Fruit fly (Drosophila melanogaster) whole organism, prepupa: ENCODE results near the gene CG13023.
"Not testable (repeated sequence)": the region's sequence is repeated elsewhere in the genome, so short reads cannot be mapped to it uniquely, and the experiment has no call there.

Source experiments
- Blimp-1 ChIP-seq: fragments of 200-800 bp; sonication (Bioruptor generic); optimal IDR thresholded peaks from 3 replicates; lab custom pipeline; 2017; ENCODE audit warnings: missing biosample characterization, missing genetic modification characterization, mild to moderate bottlenecking, moderate library complexity, missing genetic modification reagents
- CG10631 ChIP-seq: fragments of 200-800 bp; sonication (Bioruptor generic); optimal IDR thresholded peaks from 2 replicates; lab custom pipeline; 2016; ENCODE audit warnings: missing biosample characterization, missing genetic modification characterization
- CG11762 ChIP-seq: fragments of 200-800 bp; sonication (Bioruptor generic); optimal IDR thresholded peaks from 3 replicates; lab custom pipeline; 2016; ENCODE audit warnings: missing biosample characterization, missing genetic modification characterization; ENCODE audit not compliant: insufficient read depth
- CG15336 ChIP-seq: fragments of 200-800 bp; sonication (Bioruptor generic); IDR thresholded peaks from 2 replicates; pipeline ENCODE4 v1.3.6; 2022; ENCODE audit warnings: missing biosample characterization, missing genetic modification characterization
- CG16779 ChIP-seq: fragments of 200-800 bp; sonication (Bioruptor generic); optimal IDR thresholded peaks from 3 replicates; lab custom pipeline; 2017; ENCODE audit warnings: missing biosample characterization, mild to moderate bottlenecking, missing genetic modification characterization
- CG3032 ChIP-seq: fragments of 200-800 bp; optimal IDR thresholded peaks from 2 replicates; lab custom pipeline; 2019; ENCODE audit warnings: missing biosample characterization, mild to moderate bottlenecking, missing genetic modification characterization, moderate library complexity
- CG31627 ChIP-seq: fragments of 200-800 bp; sonication (Bioruptor generic); optimal IDR thresholded peaks from 3 replicates; lab custom pipeline; 2016; ENCODE audit warnings: missing biosample characterization, missing genetic modification characterization
- CG34406 ChIP-seq: fragments of 200-800 bp; sonication (Bioruptor generic); optimal IDR thresholded peaks from 3 replicates; lab custom pipeline; 2016; ENCODE audit warnings: missing biosample characterization, missing genetic modification characterization
- CG3919 ChIP-seq: fragments of 200-800 bp; sonication (Bioruptor generic); optimal IDR thresholded peaks from 3 replicates; lab custom pipeline; 2016; ENCODE audit warnings: missing biosample characterization, missing genetic modification characterization
- CG4318 ChIP-seq: fragments of 200-800 bp; sonication (Bioruptor generic); optimal IDR thresholded peaks from 3 replicates; lab custom pipeline; 2017; ENCODE audit warnings: missing biosample characterization, mild to moderate bottlenecking, missing genetic modification characterization
- CG6792 ChIP-seq: fragments of 200-800 bp; sonication (Bioruptor generic); optimal IDR thresholded peaks from 3 replicates; lab custom pipeline; 2016; ENCODE audit warnings: missing biosample characterization, missing genetic modification characterization
- CG6808 ChIP-seq: fragments of 200-800 bp; sonication (Bioruptor generic); optimal IDR thresholded peaks from 3 replicates; lab custom pipeline; 2017; ENCODE audit warnings: missing biosample characterization, missing genetic modification characterization, mild to moderate bottlenecking, moderate library complexity, missing genetic modification reagents
- CG8119 ChIP-seq: fragments of 200-800 bp; sonication (Bioruptor generic); IDR thresholded peaks from 3 replicates; pipeline ENCODE4 v1.3.6; 2022; ENCODE audit warnings: missing biosample characterization, missing genetic modification characterization
- CG8632 ChIP-seq: fragments of 200-800 bp; sonication (Bioruptor generic); optimal IDR thresholded peaks from 3 replicates; lab custom pipeline; 2016; ENCODE audit warnings: missing biosample characterization, missing genetic modification characterization
- Eip75B ChIP-seq: fragments of 200-800 bp; sonication (Bioruptor generic); optimal IDR thresholded peaks from 3 replicates; lab custom pipeline; 2016; ENCODE audit warnings: missing biosample characterization, missing genetic modification characterization
- Eip78C ChIP-seq: fragments of 200-800 bp; sonication (Bioruptor generic); peaks from one replicate; lab custom pipeline; 2016; ENCODE audit warnings: missing biosample characterization, missing genetic modification characterization
- Ets96B ChIP-seq: fragments of 200-800 bp; optimal IDR thresholded peaks from 2 replicates; lab custom pipeline; 2019; ENCODE audit warnings: missing biosample characterization, mild to moderate bottlenecking, missing genetic modification characterization, moderate library complexity
- Gug ChIP-seq: fragments of 200-800 bp; sonication (Bioruptor generic); IDR thresholded peaks from 2 replicates; pipeline ENCODE4 v1.3.6; 2022; ENCODE audit warnings: missing biosample characterization, missing genetic modification characterization
- Hr38 ChIP-seq: sonication (Bioruptor generic); optimal IDR thresholded peaks from 2 replicates; lab custom pipeline; 2016; ENCODE audit warnings: missing biosample characterization, missing genetic modification characterization
- Hr39 ChIP-seq: fragments of 200-800 bp; sonication (Bioruptor generic); optimal IDR thresholded peaks from 2 replicates; lab custom pipeline; 2016; ENCODE audit warnings: missing biosample characterization, missing genetic modification characterization
- Met ChIP-seq: fragments of 200-800 bp; sonication (Bioruptor generic); optimal IDR thresholded peaks from 3 replicates; lab custom pipeline; 2016; ENCODE audit warnings: missing biosample characterization, missing genetic modification characterization
- OdsH ChIP-seq: fragments of 200-800 bp; sonication (Bioruptor generic); optimal IDR thresholded peaks from 3 replicates; lab custom pipeline; 2016; ENCODE audit warnings: missing biosample characterization, missing genetic modification characterization
- Sox14 ChIP-seq: fragments of 200-800 bp; sonication (Bioruptor generic); optimal IDR thresholded peaks from 3 replicates; lab custom pipeline; 2016; ENCODE audit warnings: missing biosample characterization, missing genetic modification characterization
- achi ChIP-seq: fragments of 200-800 bp; sonication (Bioruptor generic); optimal IDR thresholded peaks from 3 replicates; lab custom pipeline; 2016; ENCODE audit warnings: missing biosample characterization, missing genetic modification characterization
- cyc ChIP-seq: fragments of 200-800 bp; sonication (Bioruptor generic); optimal IDR thresholded peaks from 3 replicates; lab custom pipeline; 2016; ENCODE audit warnings: missing biosample characterization, missing genetic modification characterization
- dac ChIP-seq: fragments of 200-800 bp; sonication (Bioruptor generic); optimal IDR thresholded peaks from 2 replicates; lab custom pipeline; 2017; ENCODE audit warnings: missing biosample characterization, mild to moderate bottlenecking, missing genetic modification characterization
- dsx ChIP-seq: fragments of 200-800 bp; optimal IDR thresholded peaks from 3 replicates; lab custom pipeline; 2019; ENCODE audit warnings: missing biosample characterization, mild to moderate bottlenecking, missing genetic modification characterization, moderate library complexity; ENCODE audit not compliant: poor library complexity, severe bottlenecking
- eg ChIP-seq: fragments of 200-800 bp; sonication (Bioruptor generic); IDR thresholded peaks from 3 replicates; pipeline ENCODE4 v1.3.6; 2022; ENCODE audit warnings: missing biosample characterization, missing genetic modification characterization
- esn ChIP-seq: fragments of 200-800 bp; sonication (Bioruptor generic); optimal IDR thresholded peaks from 2 replicates; lab custom pipeline; 2016; ENCODE audit warnings: missing biosample characterization, mild to moderate bottlenecking, missing genetic modification characterization, moderate library complexity
- fkh ChIP-seq: fragments of 200-800 bp; sonication (Bioruptor generic); optimal IDR thresholded peaks from 3 replicates; lab custom pipeline; 2017; ENCODE audit warnings: missing biosample characterization, mild to moderate bottlenecking, missing genetic modification characterization, moderate library complexity
- lz ChIP-seq: fragments of 200-800 bp; sonication (Bioruptor generic); optimal IDR thresholded peaks from 3 replicates; lab custom pipeline; 2016; ENCODE audit warnings: missing biosample characterization, missing genetic modification characterization
- ss ChIP-seq, 2 experiments: fragments of 200-800 bp; sonication (Bioruptor generic); optimal IDR thresholded peaks; 2 replicates in 1 of 2; 3 replicates in 1 of 2; lab custom pipeline; 2017 to 2018; ENCODE audit warnings: mild to moderate bottlenecking in 2 of 2, missing biosample characterization in 2 of 2, missing genetic modification characterization in 2 of 2, moderate library complexity in 1 of 2
- svp ChIP-seq: fragments of 200-800 bp; sonication (Bioruptor generic); peaks from one replicate; lab custom pipeline; 2016; ENCODE audit warnings: missing biosample characterization, missing genetic modification characterization
- topi ChIP-seq: fragments of 200-800 bp; sonication (Bioruptor generic); optimal IDR thresholded peaks from 3 replicates; lab custom pipeline; 2016; ENCODE audit warnings: missing biosample characterization, missing genetic modification characterization
- vri ChIP-seq: fragments of 200-800 bp; sonication (Bioruptor generic); optimal IDR thresholded peaks from 3 replicates; lab custom pipeline; 2016; ENCODE audit warnings: missing biosample characterization, mild to moderate bottlenecking, missing genetic modification characterization

The CG13023 gene

DNA sequence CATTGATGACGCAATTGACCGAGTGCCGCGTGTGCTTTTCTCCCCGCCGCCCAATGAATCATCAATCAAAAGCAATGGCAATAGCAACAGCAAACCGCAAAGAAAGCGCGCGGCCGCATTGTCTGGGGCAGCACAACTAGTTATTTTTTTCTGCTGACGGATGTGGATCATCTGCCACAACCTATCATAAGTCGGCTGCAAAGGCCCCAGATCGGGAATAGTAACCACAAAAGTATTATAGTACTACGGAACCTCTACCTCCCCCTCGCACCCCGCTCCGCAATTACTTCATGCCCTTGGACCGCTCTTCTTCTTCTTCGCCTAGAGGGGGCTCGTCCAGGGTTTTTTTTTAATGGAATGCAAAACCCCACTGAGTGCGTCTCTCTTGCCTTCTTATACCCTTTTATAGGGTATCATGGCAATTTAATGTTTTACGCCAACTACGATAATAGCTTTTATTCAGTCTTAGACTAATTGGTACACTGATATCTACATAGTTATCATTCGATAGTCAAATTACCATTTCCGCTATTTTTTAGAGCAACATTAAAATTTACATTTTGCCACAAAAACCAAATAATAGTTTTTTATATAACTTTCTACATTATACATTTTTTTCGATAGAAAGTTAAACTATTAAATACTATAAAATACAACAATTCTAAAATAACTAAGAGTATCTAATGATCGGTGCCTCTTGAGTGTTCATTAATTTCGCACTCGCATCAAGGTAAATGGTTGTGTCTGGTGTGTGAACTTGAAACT lies 29.0 kb upstream of the CG13023 start (continued):
- TF ChIP-seq CG6792 (no peak), dsx (GFP tag; lab: Kevin White, UChicago) (no peak), CG4318 (no peak), CG34406 (GFP tag; lab: Kevin White, UChicago) (no peak), achi (GFP tag; lab: Kevin White, UChicago) (peak; percentile 1), Hr39 (GFP tag; lab: Kevin White, UChicago) (no peak), CG3919 (peak; percentile 18), ss (GFP tag; optimal IDR thresholded peaks at IDR 0.05; lab: Kevin White, UChicago) (peak in 1 of 2 experiments; percentile 53), lz (GFP tag; lab: Kevin White, UChicago) (no peak), fkh (GFP tag; lab: Kevin White, UChicago) (no peak), eg (GFP tag; lab: Robert Waterston, UW) (peak; percentile 64; the same call in 2 of the 3 replicates), topi (GFP tag; lab: Kevin White, UChicago) (no peak), Met (GFP tag; lab: Kevin White, UChicago) (no peak), CG10631 (GFP tag; lab: Kevin White, UChicago) (no peak), OdsH (GFP tag; lab: Kevin White, UChicago) (peak; percentile 10), CG6808 (GFP tag; lab: Kevin White, UChicago) (peak; percentile 3), CG8632 (GFP tag; lab: Kevin White, UChicago) (peak; percentile 29), CG11762 (no peak), Sox14 (GFP tag; lab: Kevin White, UChicago) (no peak), Ets96B (tag; lab: Kevin White, UChicago) (peak; percentile 0), Eip75B (GFP tag; lab: Kevin White, UChicago) (no peak), dac (GFP tag; lab: Kevin White, UChicago) (no peak), CG16779 (tag; lab: Kevin White, UChicago) (no peak), CG15336 (GFP tag; lab: Robert Waterston, UW) (no peak), svp (no peak)
- TF ChIP-seq, all 60 proteins: peak for 16

DNA sequence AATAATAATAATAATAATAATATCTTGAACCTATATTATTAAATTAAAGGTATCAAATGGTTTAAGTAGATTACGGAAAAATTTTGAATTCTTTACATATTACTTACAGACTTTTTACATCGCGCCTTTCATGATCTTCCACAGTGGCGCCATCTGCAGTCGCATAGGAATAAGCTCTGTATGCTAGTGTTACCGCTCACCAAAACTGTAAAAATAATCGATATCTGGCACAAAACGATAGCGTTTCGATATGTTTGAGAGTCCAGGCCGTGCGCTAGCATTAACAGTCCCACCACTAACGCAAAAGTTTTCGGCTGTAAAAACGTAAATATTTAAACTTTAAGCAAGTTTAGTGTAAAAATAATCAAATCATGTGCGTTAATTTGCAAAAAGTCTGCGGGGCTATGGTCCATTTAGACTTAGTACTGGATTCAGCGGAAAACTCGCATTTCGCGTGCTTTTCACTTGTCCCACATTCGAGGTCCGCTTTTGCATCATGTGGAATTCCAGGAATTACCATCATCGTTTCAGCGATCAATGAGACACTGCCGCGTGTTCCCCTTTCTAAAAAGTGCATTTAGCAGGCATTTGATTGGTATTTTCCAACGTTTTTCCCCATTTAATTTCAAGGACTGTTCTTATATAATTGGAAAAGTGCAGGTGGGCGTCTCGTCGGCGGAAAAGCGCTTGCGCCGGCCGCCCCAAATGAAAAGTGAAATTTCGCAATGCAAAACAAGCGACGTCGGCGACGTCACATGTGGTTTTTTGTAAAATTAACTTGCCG lies 28.2 kb upstream of the CG13023 start:
- TF ChIP-seq fkh (GFP tag; lab: Kevin White, UChicago) = peak; percentile 1
- TF ChIP-seq Eip78C (GFP tag; lab: Kevin White, UChicago) = peak; percentile 72
- peak; percentile 16 for TF ChIP-seq Sox14 (GFP tag; lab: Kevin White, UChicago)
- TF ChIP-seq CG31627 (GFP tag; lab: Kevin White, UChicago) = peak; percentile 28
- peak; percentile 28 for TF ChIP-seq esn (GFP tag; lab: Kevin White, UChicago)
- no peak for TF ChIP-seq CG6808 (GFP tag; lab: Kevin White, UChicago)
- no peak for TF ChIP-seq CG15336 (GFP tag; lab: Robert Waterston, UW)
- TF ChIP-seq CG10631 (GFP tag; lab: Kevin White, UChicago) = no peak
- peak; percentile 12 for TF ChIP-seq CG3919
- 0 out of 3 replicates have a peak, but pooled peaks have one; percentile 18 for TF ChIP-seq CG8119 (GFP tag; lab: Robert Waterston, UW)
- peak; percentile 24 for TF ChIP-seq Blimp-1 (GFP tag; lab: Kevin White, UChicago)
- TF ChIP-seq vri (GFP tag; lab: Kevin White, UChicago) = peak; percentile 60
- no peak for TF ChIP-seq Gug (GFP tag; lab: Robert Waterston, UW)
- peak; percentile 41 for TF ChIP-seq cyc
- TF ChIP-seq Hr39 (GFP tag; lab: Kevin White, UChicago) = peak; percentile 28
- TF ChIP-seq CG3032 = peak; percentile 10
- TF ChIP-seq, all 60 proteins: peak for 12

DNA sequence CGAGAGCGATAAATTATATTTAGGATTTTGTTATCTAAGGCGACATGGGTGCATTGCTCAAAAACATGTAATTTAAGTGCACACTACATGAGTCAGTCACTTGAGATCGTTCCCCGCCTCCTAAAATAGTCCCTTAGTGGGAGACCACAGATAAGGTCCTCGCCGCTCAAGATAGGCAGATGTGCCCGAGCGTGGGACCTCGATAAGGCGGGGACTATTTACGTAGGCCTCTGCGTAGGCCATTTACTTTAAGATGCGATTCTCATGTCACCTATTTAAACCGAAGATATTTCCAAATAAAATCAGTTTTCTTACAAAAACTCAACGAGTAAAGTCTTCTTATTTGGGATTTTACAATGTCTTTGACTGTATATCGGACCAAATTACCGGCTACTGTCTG lies 27.3 kb upstream of the CG13023 start, which contains the start of gene Ogdh:
Ogdh (plus strand) TSS at position 301 of the 400 bp plus-strand sequence.
- TF ChIP-seq OdsH, Hr38, topi (GFP tag; lab: Kevin White, UChicago): not testable (repeated sequence)
